Worm (Caenorhabditis elegans): Measurements from ENCODE around the gene tig-3.

DNA sequence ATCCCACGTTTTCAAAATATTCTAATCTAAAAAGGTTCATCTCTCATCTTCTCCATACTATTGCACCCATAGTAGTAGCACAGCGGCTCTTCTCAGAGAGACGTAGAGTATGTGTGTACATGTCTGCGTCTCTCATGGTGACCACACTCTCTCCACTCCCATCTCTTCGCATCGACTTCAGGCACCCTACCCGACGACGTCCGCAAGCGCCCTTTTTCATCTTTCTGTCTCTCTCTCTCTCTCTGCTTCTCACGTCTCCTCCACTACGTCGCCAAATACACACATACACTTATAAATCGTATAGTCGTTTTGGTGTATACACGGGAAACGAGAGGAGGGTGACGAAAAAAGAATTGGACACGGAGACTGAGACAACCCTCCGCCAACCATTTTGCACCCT, 4.2 kb upstream of the tig-3 start:
- no peak for TF ChIP-seq scrt-1 (GFP tag; IDR thresholded peaks at IDR 0.05)
- TF ChIP-seq ceh-13 (GFP tag; optimal IDR thresholded peaks at IDR 0.05) = no peak
- TF ChIP-seq sea-1 (GFP tag; conservative IDR thresholded peaks at IDR 0.05) = no peak
- TF ChIP-seq ceh-36 (tag; optimal IDR thresholded peaks at IDR 0.05) = no peak
- no peak for TF ChIP-seq aly-1 (tag; optimal IDR thresholded peaks at IDR 0.05)
- TF ChIP-seq F13C5.2 (tag; optimal IDR thresholded peaks at IDR 0.05) = no peak
- no peak for TF ChIP-seq tra-4 (tag; optimal IDR thresholded peaks at IDR 0.05)
- no peak for TF ChIP-seq ama-1 (optimal IDR thresholded peaks at IDR 0.05)
- TF ChIP-seq tbx-37 (GFP tag; conservative IDR thresholded peaks at IDR 0.05) = no peak
- no peak for TF ChIP-seq ets-7 (tag; optimal IDR thresholded peaks at IDR 0.05)
- TF ChIP-seq hmg-4 (GFP tag; optimal IDR thresholded peaks at IDR 0.05) = no peak
- TF ChIP-seq hmbx-1 (tag; optimal IDR thresholded peaks at IDR 0.05) = no peak
